Worm (Caenorhabditis elegans) whole organism, young adult: ENCODE results near the gene twk-7.

Source experiments
- B0035.1 ChIP-seq: sonication (generic microtip); optimal IDR thresholded peaks from 2 replicates; lab custom pipeline; 2016; ENCODE audit warnings: missing genetic modification characterization, mild to moderate bottlenecking, missing compliant biosample characterization, missing genotype, missing genetic modification reagents
- B0261.1 ChIP-seq: sonication (generic microtip); optimal IDR thresholded peaks from 2 replicates; lab custom pipeline; 2016; ENCODE audit warnings: mild to moderate bottlenecking, missing genetic modification characterization, moderate library complexity, missing compliant biosample characterization
- B0336.3 ChIP-seq: fragments of 200-800 bp; sonication (Bioruptor generic); IDR thresholded peaks from 2 replicates; pipeline ENCODE4 v1.3.6; 2022; ENCODE audit warnings: missing genetic modification characterization, missing compliant biosample characterization
- D2030.7 ChIP-seq: fragments of 200-800 bp; sonication (Bioruptor generic); IDR thresholded peaks from 2 replicates; pipeline ENCODE4 v1.3.6; 2022; ENCODE audit warnings: missing genetic modification reagents, missing genetic modification characterization, missing compliant biosample characterization
- F22D6.2 ChIP-seq: sonication (generic microtip); optimal IDR thresholded peaks from 2 replicates; lab custom pipeline; 2016; ENCODE audit warnings: mild to moderate bottlenecking, missing genetic modification characterization, missing compliant biosample characterization
- F23B12.7 ChIP-seq: sonication (generic microtip); optimal IDR thresholded peaks from 2 replicates; lab custom pipeline; 2017; ENCODE audit warnings: missing genetic modification characterization, mild to moderate bottlenecking, missing compliant biosample characterization, antibody characterized with exemption, moderate library complexity; ENCODE audit not compliant: insufficient read depth
- F39B2.1 ChIP-seq: fragments of 200-800 bp; sonication (Bioruptor generic); IDR thresholded peaks from 2 replicates; pipeline ENCODE4 v1.3.6; 2022; ENCODE audit warnings: missing genetic modification reagents, missing genetic modification characterization, missing compliant biosample characterization
- F52B5.7 ChIP-seq: sonication (generic microtip); optimal IDR thresholded peaks from 2 replicates; lab custom pipeline; 2016; ENCODE audit warnings: mild to moderate bottlenecking, missing genetic modification characterization, missing compliant biosample characterization
- K11D2.4 ChIP-seq: fragments of 200-800 bp; sonication (Bioruptor generic); IDR thresholded peaks from 2 replicates; pipeline ENCODE4 v1.3.6; 2022; ENCODE audit warnings: missing genetic modification reagents, missing genetic modification characterization, missing compliant biosample characterization
- K12H6.12 ChIP-seq: fragments of 200-800 bp; sonication (Bioruptor generic); optimal IDR thresholded peaks from 2 replicates; lab custom pipeline; 2018; ENCODE audit warnings: mild to moderate bottlenecking, missing genetic modification characterization, missing compliant biosample characterization
- T07F8.4 ChIP-seq: sonication (generic microtip); optimal IDR thresholded peaks from 2 replicates; lab custom pipeline; 2016; ENCODE audit warnings: mild to moderate bottlenecking, missing genetic modification characterization, moderate library complexity, missing compliant biosample characterization
- T26A5.8 ChIP-seq: sonication (generic microtip); optimal IDR thresholded peaks from 2 replicates; lab custom pipeline; 2016; ENCODE audit warnings: missing genetic modification characterization, missing compliant biosample characterization
- Y67H2A.10 ChIP-seq: fragments of 200-800 bp; sonication (Bioruptor generic); conservative IDR thresholded peaks from 2 replicates; pipeline ENCODE4 v1.3.6; 2022; ENCODE audit warnings: missing genetic modification reagents, missing genetic modification characterization, missing compliant biosample characterization
- Y79H2A.3 ChIP-seq: fragments of 200-800 bp; sonication (Bioruptor generic); conservative IDR thresholded peaks from 2 replicates; pipeline ENCODE4 v1.3.6; 2022; ENCODE audit warnings: missing genetic modification reagents, missing genetic modification characterization, missing compliant biosample characterization
- athp-1 ChIP-seq: sonication (generic microtip); optimal IDR thresholded peaks from 2 replicates; lab custom pipeline; 2017; ENCODE audit warnings: mild to moderate bottlenecking, missing genetic modification characterization, missing compliant biosample characterization
- attf-5 ChIP-seq: fragments of 200-800 bp; sonication (Bioruptor generic); optimal IDR thresholded peaks from 2 replicates; lab custom pipeline; 2018; ENCODE audit warnings: mild to moderate bottlenecking, missing genetic modification characterization, missing compliant biosample characterization
- attf-6 ChIP-seq: fragments of 200-800 bp; sonication (Bioruptor generic); IDR thresholded peaks from 2 replicates; pipeline ENCODE4 v1.3.6; 2022; ENCODE audit warnings: missing genetic modification reagents, missing genetic modification characterization, missing compliant biosample characterization
- bed-1 ChIP-seq: fragments of 200-800 bp; sonication (Bioruptor generic); IDR thresholded peaks from 2 replicates; pipeline ENCODE4 v1.3.6; 2022; ENCODE audit warnings: missing genetic modification reagents, missing genetic modification characterization, missing compliant biosample characterization
- ceh-100 ChIP-seq: fragments of 200-800 bp; sonication (Bioruptor generic); IDR thresholded peaks from 2 replicates; pipeline ENCODE4 v1.3.6; 2022; ENCODE audit warnings: missing genetic modification reagents, missing genetic modification characterization, missing compliant biosample characterization
- chd-7 ChIP-seq: sonication (generic microtip); optimal IDR thresholded peaks from 2 replicates; lab custom pipeline; 2016; ENCODE audit warnings: mild to moderate bottlenecking, missing genetic modification characterization, moderate library complexity, missing compliant biosample characterization
- dox-1 ChIP-seq: fragments of 200-800 bp; sonication (Bioruptor generic); IDR thresholded peaks from 2 replicates; pipeline ENCODE4 v1.3.6; 2022; ENCODE audit warnings: missing genetic modification reagents, missing genetic modification characterization, missing compliant biosample characterization
- dpff-1 ChIP-seq: sonication (generic microtip); optimal IDR thresholded peaks from 2 replicates; lab custom pipeline; 2017; ENCODE audit warnings: mild to moderate bottlenecking, missing genetic modification characterization, missing compliant biosample characterization
- egl-18 ChIP-seq: fragments of 200-800 bp; sonication (Bioruptor generic); IDR thresholded peaks from 2 replicates; pipeline ENCODE4 v1.3.6; 2022; ENCODE audit warnings: missing genetic modification reagents, missing genetic modification characterization, missing compliant biosample characterization
- egrh-3 ChIP-seq: fragments of 200-800 bp; sonication (Bioruptor generic); IDR thresholded peaks from 2 replicates; pipeline ENCODE4 v1.3.6; 2022; ENCODE audit warnings: missing genetic modification reagents, missing genetic modification characterization, missing compliant biosample characterization
- ekl-4 ChIP-seq: fragments of 200-800 bp; sonication (Bioruptor generic); IDR thresholded peaks from 2 replicates; pipeline ENCODE4 v1.3.6; 2022; ENCODE audit warnings: missing genetic modification reagents, missing genetic modification characterization, missing compliant biosample characterization
- fkh-3 ChIP-seq: sonication (generic microtip); optimal IDR thresholded peaks from 2 replicates; lab custom pipeline; 2016; ENCODE audit warnings: mild to moderate bottlenecking, missing genetic modification characterization, missing compliant biosample characterization
- him-1 ChIP-seq: sonication (generic microtip); optimal IDR thresholded peaks from 2 replicates; lab custom pipeline; 2016; ENCODE audit warnings: missing genotype, missing genetic modification reagents, missing genetic modification characterization, missing compliant biosample characterization
- hmg-20 ChIP-seq: fragments of 200-800 bp; sonication (Bioruptor generic); IDR thresholded peaks from 2 replicates; pipeline ENCODE4 v1.3.6; 2022; ENCODE audit warnings: missing genetic modification reagents, missing genetic modification characterization, missing compliant biosample characterization
- hrde-1 ChIP-seq: sonication (generic microtip); optimal IDR thresholded peaks from 2 replicates; lab custom pipeline; 2016; ENCODE audit warnings: missing genetic modification characterization, mild to moderate bottlenecking, missing compliant biosample characterization, moderate library complexity, missing genotype, missing genetic modification reagents, borderline replicate concordance
- lin-35 ChIP-seq, 3 experiments: fragments of 150-350 bp in 2 of 3; sonication (generic microtip) in 1 of 3; optimal IDR thresholded peaks; 2 replicates each; lab custom pipeline; 2014 to 2018; ENCODE audit warnings: missing biosample characterization in 3 of 3, missing genetic modification characterization in 3 of 3, missing genetic modification reagents in 3 of 3
- lin-40 ChIP-seq: sonication (generic microtip); optimal IDR thresholded peaks from 2 replicates; lab custom pipeline; 2016; ENCODE audit warnings: missing genetic modification characterization, mild to moderate bottlenecking, missing compliant biosample characterization, missing genotype, missing genetic modification reagents
- lin-54 ChIP-seq: fragments of 200-800 bp; sonication (Bioruptor generic); optimal IDR thresholded peaks from 2 replicates; lab custom pipeline; 2018; ENCODE audit warnings: mild to moderate bottlenecking, missing genetic modification characterization, missing compliant biosample characterization
- lir-1 ChIP-seq: fragments of 200-800 bp; sonication (Bioruptor generic); conservative IDR thresholded peaks from 2 replicates; pipeline ENCODE4 v1.3.6; 2022; ENCODE audit warnings: missing genetic modification reagents, missing genetic modification characterization, missing compliant biosample characterization
- lsl-1 ChIP-seq: fragments of 200-800 bp; sonication (Bioruptor generic); optimal IDR thresholded peaks from 2 replicates; lab custom pipeline; 2018; ENCODE audit warnings: mild to moderate bottlenecking, missing genetic modification characterization, moderate library complexity, missing compliant biosample characterization
- madf-3 ChIP-seq: fragments of 200-800 bp; sonication (Bioruptor generic); IDR thresholded peaks from 2 replicates; pipeline ENCODE4 v1.3.6; 2022; ENCODE audit warnings: missing genetic modification reagents, missing genetic modification characterization, missing compliant biosample characterization
- madf-6 ChIP-seq: fragments of 200-800 bp; sonication (Bioruptor generic); IDR thresholded peaks from 2 replicates; pipeline ENCODE4 v1.3.6; 2022; ENCODE audit warnings: missing genetic modification reagents, missing genetic modification characterization, missing compliant biosample characterization
- mes-4 ChIP-seq: sonication (generic microtip); optimal IDR thresholded peaks from 2 replicates; lab custom pipeline; 2016; ENCODE audit warnings: missing genotype, missing genetic modification characterization, missing compliant biosample characterization
- nfyb-1 ChIP-seq: fragments of 200-800 bp; sonication (Bioruptor generic); IDR thresholded peaks from 2 replicates; pipeline ENCODE4 v1.3.6; 2022; ENCODE audit warnings: missing genetic modification reagents, missing genetic modification characterization, missing compliant biosample characterization
- nhr-120 ChIP-seq: fragments of 200-800 bp; sonication (Bioruptor generic); IDR thresholded peaks from 2 replicates; pipeline ENCODE4 v1.3.6; 2022; ENCODE audit warnings: missing genetic modification characterization, missing compliant biosample characterization
- nhr-27 ChIP-seq: fragments of 200-800 bp; sonication (Bioruptor generic); optimal IDR thresholded peaks from 2 replicates; lab custom pipeline; 2018; ENCODE audit warnings: mild to moderate bottlenecking, missing genetic modification characterization, moderate library complexity, missing compliant biosample characterization
- nhr-90 ChIP-seq: sonication (generic microtip); optimal IDR thresholded peaks from 2 replicates; lab custom pipeline; 2016; ENCODE audit warnings: missing genotype, mild to moderate bottlenecking, missing genetic modification characterization, missing compliant biosample characterization
- pbrm-1 ChIP-seq: fragments of 200-800 bp; sonication (Bioruptor generic); IDR thresholded peaks from 2 replicates; pipeline ENCODE4 v1.3.6; 2022; ENCODE audit warnings: missing genetic modification reagents, missing genetic modification characterization, missing compliant biosample characterization
- repo-1 ChIP-seq: sonication (generic microtip); optimal IDR thresholded peaks from 2 replicates; lab custom pipeline; 2017; ENCODE audit warnings: mild to moderate bottlenecking, missing genetic modification characterization, missing compliant biosample characterization
- sdz-38 ChIP-seq: sonication (generic microtip); optimal IDR thresholded peaks from 2 replicates; lab custom pipeline; 2016; ENCODE audit warnings: missing genotype, missing genetic modification characterization, missing compliant biosample characterization
- snpc-1.1 ChIP-seq: sonication (generic microtip); optimal IDR thresholded peaks from 2 replicates; lab custom pipeline; 2017; ENCODE audit warnings: missing genetic modification characterization, mild to moderate bottlenecking, missing compliant biosample characterization, antibody characterized with exemption, moderate library complexity, missing genotype, missing genetic modification reagents; ENCODE audit not compliant: insufficient read depth
- sptf-2 ChIP-seq: fragments of 200-800 bp; sonication (Bioruptor generic); optimal IDR thresholded peaks from 2 replicates; lab custom pipeline; 2018; ENCODE audit warnings: mild to moderate bottlenecking, missing genetic modification characterization, missing compliant biosample characterization
- tlf-1 ChIP-seq: fragments of 200-800 bp; sonication (Bioruptor generic); optimal IDR thresholded peaks from 2 replicates; lab custom pipeline; 2018; ENCODE audit warnings: mild to moderate bottlenecking, missing genetic modification characterization, missing compliant biosample characterization
- unc-130 ChIP-seq: sonication (generic microtip); optimal IDR thresholded peaks from 2 replicates; lab custom pipeline; 2016; ENCODE audit warnings: missing genetic modification reagents, missing genetic modification characterization, missing compliant biosample characterization
- unc-62 ChIP-seq: fragments of 150-350 bp; optimal IDR thresholded peaks from 2 replicates; lab custom pipeline; 2014; ENCODE audit warnings: missing biosample characterization, missing genetic modification reagents, missing genetic modification characterization
- ztf-26 ChIP-seq: sonication (generic microtip); optimal IDR thresholded peaks from 2 replicates; lab custom pipeline; 2017; ENCODE audit warnings: missing genetic modification characterization, missing compliant biosample characterization

Gene twk-7

DNA sequence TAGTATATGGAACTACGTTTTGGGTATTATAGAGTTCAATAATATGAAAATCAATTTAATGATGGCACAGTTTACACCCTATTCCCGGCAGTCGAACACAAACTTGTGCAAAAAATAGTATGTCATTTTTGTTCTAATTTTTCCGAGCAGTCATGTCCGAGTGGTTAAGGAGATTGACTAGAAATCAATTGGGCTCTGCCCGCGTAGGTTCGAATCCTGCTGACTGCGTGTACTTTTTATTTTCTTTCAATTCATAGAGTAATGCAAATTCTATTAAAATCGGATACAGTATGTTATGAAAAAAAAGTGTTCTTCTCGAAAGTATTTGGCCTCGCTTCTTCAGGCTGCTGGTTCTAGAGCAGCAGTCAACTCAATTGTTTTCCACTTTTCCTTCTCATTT lies 2.5 kb upstream of the twk-7 start (continued):
- TF ChIP-seq dox-1 (GFP tag; lab: Robert Waterston, UW) (no peak), B0035.1 (tag; lab: Kevin White, UChicago) (no peak), hmg-20 (GFP tag; lab: Robert Waterston, UW) (no peak), attf-5 (no peak), Y79H2A.3 (no peak), bed-1 (GFP tag; lab: Robert Waterston, UW) (no peak), F39B2.1 (GFP tag; lab: Robert Waterston, UW) (no peak), him-1 (peak; percentile 90), madf-6 (no peak; the same call in 1 of the 2 replicates), unc-62 (GFP tag; lab: Kevin White, UChicago) (no peak), unc-130 (GFP tag; lab: Kevin White, UChicago) (no peak), ztf-26 (tag; lab: Kevin White, UChicago) (no peak), dpff-1 (tag; lab: Kevin White, UChicago) (no peak), lin-54 (GFP tag; lab: Kevin White, UChicago) (no peak), sdz-38 (no peak), D2030.7 (peak; percentile 41; the same call in 1 of the 2 replicates), lin-35 (GFP tag; optimal IDR thresholded peaks at IDR 0.05; lab: Kevin White, UChicago) (peak in 1 of 3 experiments; percentile 12), K12H6.12 (tag; lab: Kevin White, UChicago) (no peak), tlf-1 (GFP tag; lab: Kevin White, UChicago) (no peak), lin-40 (tag; lab: Kevin White, UChicago) (no peak), nhr-27 (tag; lab: Kevin White, UChicago) (no peak), nfyb-1 (no peak), hrde-1 (tag; lab: Kevin White, UChicago) (no peak), F52B5.7 (tag; lab: Kevin White, UChicago) (no peak), K11D2.4 (GFP tag; lab: Robert Waterston, UW) (no peak), athp-1 (tag; lab: Kevin White, UChicago) (peak; percentile 34), ekl-4 (GFP tag; lab: Robert Waterston, UW) (peak; percentile 54; the same call in 1 of the 2 replicates), nhr-90 (peak; percentile 79), mes-4 (no peak), egrh-3 (GFP tag; lab: Robert Waterston, UW) (no peak), pbrm-1 (peak; percentile 46; the same call in 1 of the 2 replicates), ceh-100 (GFP tag; lab: Robert Waterston, UW) (no peak), egl-18 (GFP tag; lab: Robert Waterston, UW) (no peak), B0336.3 (GFP tag; lab: Robert Waterston, UW) (no peak), repo-1 (tag; lab: Kevin White, UChicago) (no peak), Y67H2A.10 (GFP tag; lab: Robert Waterston, UW) (no peak), chd-7 (tag; lab: Kevin White, UChicago) (no peak), F22D6.2 (tag; lab: Kevin White, UChicago) (no peak), snpc-1.1 (peak; percentile 8), fkh-3 (tag; lab: Kevin White, UChicago) (no peak), lir-1 (GFP tag; lab: Robert Waterston, UW) (no peak), B0261.1 (tag; lab: Kevin White, UChicago) (peak; percentile 83), F23B12.7 (tag; lab: Kevin White, UChicago) (peak; percentile 39), attf-6 (GFP tag; lab: Robert Waterston, UW) (no peak), madf-3 (GFP tag; lab: Robert Waterston, UW) (no peak), nhr-120 (no peak), T26A5.8 (peak; percentile 13), lsl-1 (GFP tag; lab: Kevin White, UChicago) (peak; percentile 49), sptf-2 (GFP tag; lab: Kevin White, UChicago) (no peak), T07F8.4 (tag; lab: Kevin White, UChicago) (peak; percentile 25)
